Worm (Caenorhabditis elegans): ENCODE results near the gene unc-8.

unc-8 gene

ce11 chrIV:7230935-7231334 is 34.0 kb downstream of the unc-8 start, which contains the start of gene D2024.4:
Gene D2024.4 (plus strand): TSS chrIV:7231235.
- TF ChIP-seq B0261.1 (tag; optimal IDR thresholded peaks at IDR 0.05) (no peak), madf-8 (GFP tag; conservative IDR thresholded peaks at IDR 0.05) (no peak), hlh-12 (tag; optimal IDR thresholded peaks at IDR 0.05) (no peak), efl-1 (GFP tag; optimal IDR thresholded peaks at IDR 0.05) (no peak), C17E4.6 (GFP tag; IDR thresholded peaks at IDR 0.05) (no peak), F22D6.2 (tag; optimal IDR thresholded peaks at IDR 0.05) (no peak), nhr-80 (tag; optimal IDR thresholded peaks at IDR 0.05) (no peak), D2030.7 (GFP tag; IDR thresholded peaks at IDR 0.05) (no peak), sdz-38 (tag; optimal IDR thresholded peaks at IDR 0.05) (no peak), nhr-120 (GFP tag; IDR thresholded peaks at IDR 0.05) (no peak), unc-130 (GFP tag; optimal IDR thresholded peaks at IDR 0.05) (no peak), athp-1 (tag; optimal IDR thresholded peaks at IDR 0.05) (no peak), madf-10 (tag; optimal IDR thresholded peaks at IDR 0.05) (no peak)

DNA sequence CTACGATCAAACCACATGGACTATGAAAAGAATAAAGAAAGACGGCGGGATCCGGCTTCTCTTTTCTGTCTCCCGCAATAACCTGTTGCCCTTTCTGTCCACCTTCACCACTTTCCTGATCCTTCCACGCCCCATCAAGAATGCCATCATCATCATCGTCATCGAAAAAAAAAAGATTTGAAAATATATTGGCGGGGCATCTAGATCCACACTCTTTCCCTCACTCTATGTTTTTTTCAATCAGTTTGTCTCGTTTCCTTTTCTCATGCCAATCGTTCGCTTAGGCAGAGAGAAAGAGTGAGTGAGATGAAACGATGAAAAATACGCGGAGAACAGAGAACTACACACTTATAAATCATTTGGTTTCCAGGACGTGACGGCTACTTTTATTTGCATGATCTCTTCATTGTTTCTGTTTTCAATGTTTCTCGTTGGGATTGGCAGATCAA is 36.6 kb downstream of the unc-8 start:
- TF ChIP-seq bed-2 (GFP tag; IDR thresholded peaks at IDR 0.05) (no peak), B0035.1 (tag; optimal IDR thresholded peaks at IDR 0.05) (no peak), K11D2.4 (GFP tag; IDR thresholded peaks at IDR 0.05) (0 out of 2 replicates have a peak, but pooled peaks have one; percentile 30)

DNA sequence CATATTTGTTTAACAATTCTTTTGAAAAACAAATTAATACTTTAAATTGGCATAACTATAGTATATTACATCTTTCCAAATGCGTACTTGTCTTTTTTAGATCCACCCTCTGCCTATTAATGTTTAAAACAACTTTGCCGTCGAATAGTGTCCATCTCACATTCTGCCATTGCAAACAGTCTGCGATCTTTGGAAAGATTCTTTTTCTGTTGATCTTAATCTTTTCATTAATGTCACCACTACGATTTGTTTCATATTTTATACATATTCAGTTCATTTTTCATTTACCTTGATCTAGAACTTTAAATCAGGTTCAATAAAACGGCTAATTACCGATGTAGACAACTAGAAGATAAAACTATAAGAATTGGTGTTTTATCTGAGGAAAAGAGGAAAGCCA is 37.7 kb downstream of the unc-8 start:
- TF ChIP-seq snpc-1.3 (tag; optimal IDR thresholded peaks at IDR 0.05; ENCODE audit: insufficient read depth) (no peak), mcd-1 (GFP tag; IDR thresholded peaks at IDR 0.05) (no peak), gei-17 (GFP tag; optimal IDR thresholded peaks at IDR 0.05) (no peak), dpff-1 (tag; optimal IDR thresholded peaks at IDR 0.05) (no peak), ceh-91 (GFP tag; IDR thresholded peaks at IDR 0.05) (no peak), lin-35 (GFP tag; optimal IDR thresholded peaks at IDR 0.05) (no peak), C06A6.2 (GFP tag; conservative IDR thresholded peaks at IDR 0.05) (no peak), egl-44 (GFP tag; IDR thresholded peaks at IDR 0.05) (no peak), ztf-28 (GFP tag; IDR thresholded peaks at IDR 0.05) (no peak), D2030.7 (GFP tag; IDR thresholded peaks at IDR 0.05) (no peak), Y53G8AR.9 (GFP tag; conservative IDR thresholded peaks at IDR 0.05) (no peak), ccch-3 (GFP tag; optimal IDR thresholded peaks at IDR 0.05) (no peak), mel-28 (tag; optimal IDR thresholded peaks at IDR 0.05; ENCODE audit: borderline replicate concordance) (no peak), lsy-27 (tag; optimal IDR thresholded peaks at IDR 0.05; ENCODE audit: borderline replicate concordance, insufficient read depth) (no peak), zim-3 (tag; optimal IDR thresholded peaks at IDR 0.05) (no peak), attf-5 (GFP tag; optimal IDR thresholded peaks at IDR 0.05) (no peak), lin-40 (tag; optimal IDR thresholded peaks at IDR 0.05) (no peak), lin-26 (GFP tag; IDR thresholded peaks at IDR 0.05) (no peak), B0019.2 (GFP tag; conservative IDR thresholded peaks at IDR 0.05) (no peak), him-1 (tag; optimal IDR thresholded peaks at IDR 0.05) (no peak)

DNA sequence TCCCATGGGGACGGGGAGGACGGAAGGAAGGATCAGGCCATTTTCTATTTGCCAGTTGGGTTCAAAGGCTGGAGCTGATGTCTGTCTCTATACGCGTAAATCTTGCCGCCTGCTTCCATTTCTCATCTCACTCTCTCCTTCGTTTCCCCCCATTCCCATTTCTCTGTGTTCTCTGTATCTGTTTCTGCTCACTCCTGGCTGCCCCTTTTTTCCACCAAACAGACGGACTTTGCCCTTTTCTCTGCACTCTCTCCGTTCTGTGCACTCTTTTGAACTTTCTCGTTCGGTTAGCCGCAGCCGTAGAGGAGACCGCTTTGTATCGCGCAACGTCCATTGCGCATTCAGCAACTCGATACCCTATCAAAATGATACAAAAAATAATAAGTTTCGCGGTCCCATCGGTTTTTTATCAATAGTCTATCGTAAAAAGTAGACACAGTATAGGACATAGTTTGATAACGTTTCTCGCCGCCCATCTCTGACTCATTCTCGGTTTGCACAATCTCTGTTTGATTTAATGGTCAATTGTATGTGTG is 38.5 kb downstream of the unc-8 start:
- TF ChIP-seq lir-1 (GFP tag; conservative IDR thresholded peaks at IDR 0.05) (0 out of 2 replicates have a peak, but pooled peaks have one; percentile 32), let-607 (tag; optimal IDR thresholded peaks at IDR 0.05) (no peak), snpc-3.4 (tag; optimal IDR thresholded peaks at IDR 0.05) (no peak), ztf-25 (GFP tag; IDR thresholded peaks at IDR 0.05) (no peak), F57C9.4 (tag; optimal IDR thresholded peaks at IDR 0.05) (no peak), dox-1 (GFP tag; IDR thresholded peaks at IDR 0.05) (peak; percentile 78), rpc-1 (optimal IDR thresholded peaks at IDR 0.05) (no peak), rpc-1 (tag; optimal IDR thresholded peaks at IDR 0.05) (no peak), mcd-1 (GFP tag; IDR thresholded peaks at IDR 0.05) (peak; percentile 62), nhr-80 (tag; optimal IDR thresholded peaks at IDR 0.05) (peak; percentile 88), egl-18 (GFP tag; IDR thresholded peaks at IDR 0.05) (no peak), attf-3 (GFP tag; conservative IDR thresholded peaks at IDR 0.05) (no peak), hlh-26 (GFP tag; conservative IDR thresholded peaks at IDR 0.05) (no peak)
